Worm (Caenorhabditis elegans) whole organism, L4 larva: ENCODE measurements around the gene B0416.5.

ENCODE experiments used
- D1046.2 ChIP-seq: fragments of 200-800 bp; sonication (Bioruptor generic); IDR thresholded peaks from 2 replicates; pipeline ENCODE4 v1.3.6; 2022; ENCODE audit warnings: missing genetic modification characterization, missing compliant biosample characterization
- ama-1 ChIP-seq: fragments of 150-350 bp; optimal IDR thresholded peaks from 2 replicates; lab custom pipeline; 2014; ENCODE audit warnings: inconsistent platforms, mixed read lengths
- fos-1 ChIP-seq: fragments of 150-350 bp; optimal IDR thresholded peaks from 2 replicates; lab custom pipeline; 2014; ENCODE audit warnings: missing biosample characterization, missing genetic modification characterization
- madf-9 ChIP-seq: fragments of 200-800 bp; sonication (Bioruptor generic); conservative IDR thresholded peaks from 2 replicates; pipeline ENCODE4 v1.3.6; 2022; ENCODE audit warnings: missing genetic modification reagents, missing genetic modification characterization, missing compliant biosample characterization
- nhr-10 ChIP-seq: fragments of 150-350 bp; optimal IDR thresholded peaks from 2 replicates; lab custom pipeline; 2014; ENCODE audit warnings: missing biosample characterization, missing genetic modification characterization
- nhr-237 ChIP-seq: sonication (generic microtip); optimal IDR thresholded peaks from 2 replicates; lab custom pipeline; 2017; ENCODE audit warnings: missing biosample characterization, missing genetic modification characterization
- nhr-42 ChIP-seq: fragments of 200-800 bp; sonication (Bioruptor generic); IDR thresholded peaks from 2 replicates; pipeline ENCODE4 v1.3.6; 2022; ENCODE audit warnings: missing genetic modification characterization, missing compliant biosample characterization
- pha-4 ChIP-seq, 2 experiments: fragments of 150-350 bp in 1 of 2; fragments of 200-800 bp in 1 of 2; sonication (Bioruptor generic) in 1 of 2; IDR thresholded peaks in 1 of 2; optimal IDR thresholded peaks in 1 of 2; 2 replicates each; pipeline versions ENCODE4 v1.3.6 to Lab custom; 2014 to 2022; ENCODE audit warnings: missing genetic modification characterization in 2 of 2, missing genetic modification reagents in 2 of 2, missing biosample characterization in 1 of 2, missing compliant biosample characterization in 1 of 2
- pqm-1 ChIP-seq: sonication (generic microtip); optimal IDR thresholded peaks from 2 replicates; lab custom pipeline; 2017; ENCODE audit warnings: missing biosample characterization, missing genetic modification characterization
- sdz-12 ChIP-seq: fragments of 200-800 bp; sonication (Bioruptor generic); optimal IDR thresholded peaks from 2 replicates; lab custom pipeline; 2018; ENCODE audit warnings: mild to moderate bottlenecking, missing genetic modification characterization, missing compliant biosample characterization
- unc-39 ChIP-seq: sonication (generic microtip); optimal IDR thresholded peaks from 2 replicates; lab custom pipeline; 2017; ENCODE audit warnings: missing biosample characterization, missing genetic modification characterization
- zip-11 ChIP-seq: fragments of 200-800 bp; sonication (Bioruptor generic); IDR thresholded peaks from 2 replicates; pipeline ENCODE4 v1.3.6; 2022; ENCODE audit warnings: missing genetic modification characterization, missing compliant biosample characterization

DNA sequence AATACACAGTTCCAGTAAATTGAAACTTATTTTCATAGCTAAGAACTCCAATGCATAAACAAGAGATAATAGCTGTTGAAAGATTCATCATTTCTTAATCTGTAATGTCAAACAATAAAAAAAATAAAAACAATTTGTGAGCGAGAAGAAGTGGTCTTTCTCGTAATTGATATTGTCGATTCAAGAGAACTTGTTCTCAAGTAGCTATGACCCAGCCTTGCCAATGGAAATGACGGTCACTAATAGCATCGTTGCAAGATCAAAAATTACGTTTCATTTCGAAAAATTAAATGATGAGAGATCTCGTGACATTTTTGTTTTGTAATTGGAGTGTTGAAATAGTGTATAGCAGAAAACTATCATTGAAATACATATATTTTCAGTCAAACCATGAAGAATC is 27.2 kb upstream of the B0416.5 start, which contains the start of gene B0416.7:
- TF ChIP-seq zip-11, result no peak
- no peak for TF ChIP-seq madf-9
- no peak for TF ChIP-seq fos-1 (tag; lab: Kevin White, UChicago)
- no peak for TF ChIP-seq unc-39
- TF ChIP-seq pqm-1 (tag; lab: Kevin White, UChicago), result no peak
- TF ChIP-seq pha-4 (GFP tag; IDR thresholded peaks at IDR 0.05; lab: Robert Waterston, UW), result no peak
- TF ChIP-seq pha-4 (tag; optimal IDR thresholded peaks at IDR 0.05; lab: Kevin White, UChicago), result no peak
- no peak for TF ChIP-seq ama-1
- no peak for TF ChIP-seq nhr-10 (tag; lab: Kevin White, UChicago)
- no peak for TF ChIP-seq sdz-12 (GFP tag; lab: Kevin White, UChicago)
- no peak for TF ChIP-seq D1046.2 (GFP tag; lab: Robert Waterston, UW)
- TF ChIP-seq nhr-237 (tag; lab: Kevin White, UChicago), result no peak
- TF ChIP-seq nhr-42 (GFP tag; lab: Robert Waterston, UW), result no peak
